Worm (Caenorhabditis elegans) whole organism, late embryonic: Measurements from ENCODE around the gene str-45.

Source experiments
- C38D4.7 ChIP-seq: fragments of 200-800 bp; sonication (Bioruptor generic); optimal IDR thresholded peaks from 2 replicates; lab custom pipeline; 2018; ENCODE audit warnings: mild to moderate bottlenecking, missing genetic modification characterization, moderate library complexity, missing compliant biosample characterization
- T23F11.4 ChIP-seq: fragments of 200-800 bp; sonication (Bioruptor generic); optimal IDR thresholded peaks from 2 replicates; lab custom pipeline; 2018; ENCODE audit warnings: mild to moderate bottlenecking, missing genetic modification characterization, missing compliant biosample characterization
- ahr-1 ChIP-seq: sonication (generic microtip); optimal IDR thresholded peaks from 2 replicates; lab custom pipeline; 2016; ENCODE audit warnings: missing genetic modification characterization, missing compliant biosample characterization
- ama-1 ChIP-seq: fragments of 150-350 bp; optimal IDR thresholded peaks from 2 replicates; lab custom pipeline; 2014
- ceh-24 ChIP-seq: sonication (generic microtip); optimal IDR thresholded peaks from 2 replicates; lab custom pipeline; 2016; ENCODE audit warnings: mild to moderate bottlenecking, missing genetic modification characterization, missing compliant biosample characterization
- ceh-31 ChIP-seq: sonication (generic microtip); optimal IDR thresholded peaks from 2 replicates; lab custom pipeline; 2016; ENCODE audit warnings: missing genetic modification characterization, missing compliant biosample characterization
- ceh-34 ChIP-seq: sonication (generic microtip); optimal IDR thresholded peaks from 2 replicates; lab custom pipeline; 2016; ENCODE audit warnings: mild to moderate bottlenecking, missing genetic modification characterization, missing compliant biosample characterization
- ceh-45 ChIP-seq: fragments of 200-800 bp; sonication (Bioruptor generic); IDR thresholded peaks from 2 replicates; pipeline ENCODE4 v1.3.6; 2022; ENCODE audit warnings: missing genetic modification reagents, missing genetic modification characterization, missing compliant biosample characterization
- ceh-48 ChIP-seq: sonication (generic microtip); optimal IDR thresholded peaks from 2 replicates; lab custom pipeline; 2016; ENCODE audit warnings: missing genetic modification characterization, inconsistent platforms, missing compliant biosample characterization
- ceh-6 ChIP-seq: fragments of 200-800 bp; sonication (Bioruptor generic); optimal IDR thresholded peaks from 2 replicates; lab custom pipeline; 2018; ENCODE audit warnings: mild to moderate bottlenecking, missing genetic modification characterization, missing compliant biosample characterization
- ceh-9 ChIP-seq: sonication (generic microtip); optimal IDR thresholded peaks from 2 replicates; lab custom pipeline; 2016; ENCODE audit warnings: mild to moderate bottlenecking, missing genetic modification characterization, inconsistent platforms, missing compliant biosample characterization
- dmd-4 ChIP-seq: sonication (generic microtip); optimal IDR thresholded peaks from 2 replicates; lab custom pipeline; 2016; ENCODE audit warnings: borderline replicate concordance, missing genetic modification characterization, missing compliant biosample characterization
- dve-1 ChIP-seq: sonication (generic microtip); optimal IDR thresholded peaks from 2 replicates; lab custom pipeline; 2017; ENCODE audit warnings: antibody characterized with exemption, mild to moderate bottlenecking, missing genetic modification characterization, missing compliant biosample characterization
- elt-2 ChIP-seq: sonication (generic microtip); optimal IDR thresholded peaks from 2 replicates; lab custom pipeline; 2016; ENCODE audit warnings: missing genetic modification reagents, missing genetic modification characterization, missing compliant biosample characterization
- elt-4 ChIP-seq: sonication (generic microtip); optimal IDR thresholded peaks from 2 replicates; lab custom pipeline; 2016; ENCODE audit warnings: missing genetic modification characterization, missing compliant biosample characterization
- ets-4 ChIP-seq: sonication (generic microtip); optimal IDR thresholded peaks from 2 replicates; lab custom pipeline; 2016; ENCODE audit warnings: missing genetic modification characterization, missing compliant biosample characterization
- eyg-1 ChIP-seq: sonication (generic microtip); optimal IDR thresholded peaks from 2 replicates; lab custom pipeline; 2016; ENCODE audit warnings: missing genotype, missing genetic modification characterization, missing compliant biosample characterization
- fax-1 ChIP-seq: sonication (generic microtip); optimal IDR thresholded peaks from 2 replicates; lab custom pipeline; 2016; ENCODE audit warnings: missing genotype, missing genetic modification characterization, missing compliant biosample characterization
- fkh-10 ChIP-seq: fragments of 150-350 bp; optimal IDR thresholded peaks from 2 replicates; lab custom pipeline; 2014; ENCODE audit warnings: missing biosample characterization, missing genetic modification reagents, missing genetic modification characterization
- hlh-13 ChIP-seq: fragments of 200-800 bp; sonication (Bioruptor generic); optimal IDR thresholded peaks from 2 replicates; lab custom pipeline; 2018; ENCODE audit warnings: mild to moderate bottlenecking, missing genetic modification characterization, missing compliant biosample characterization
- hlh-15 ChIP-seq: sonication (generic microtip); optimal IDR thresholded peaks from 2 replicates; lab custom pipeline; 2016; ENCODE audit warnings: missing genetic modification characterization, missing compliant biosample characterization
- hlh-6 ChIP-seq: sonication (generic microtip); optimal IDR thresholded peaks from 2 replicates; lab custom pipeline; 2016; ENCODE audit warnings: missing genotype, missing genetic modification characterization, missing compliant biosample characterization
- lim-6 ChIP-seq: sonication (generic microtip); optimal IDR thresholded peaks from 2 replicates; lab custom pipeline; 2016; ENCODE audit warnings: missing genetic modification characterization, missing compliant biosample characterization
- lin-11 ChIP-seq: fragments of 200-800 bp; sonication (Bioruptor generic); optimal IDR thresholded peaks from 2 replicates; lab custom pipeline; 2018; ENCODE audit warnings: mild to moderate bottlenecking, missing genetic modification characterization, missing compliant biosample characterization
- madf-2 ChIP-seq: sonication (generic microtip); optimal IDR thresholded peaks from 2 replicates; lab custom pipeline; 2017; ENCODE audit warnings: missing genetic modification characterization, missing compliant biosample characterization
- nfya-1 ChIP-seq: sonication (generic microtip); optimal IDR thresholded peaks from 2 replicates; lab custom pipeline; 2017; ENCODE audit warnings: missing genetic modification characterization, mild to moderate bottlenecking, missing compliant biosample characterization, antibody characterized with exemption, moderate library complexity
- nhr-11 ChIP-seq: fragments of 150-350 bp; optimal IDR thresholded peaks from 2 replicates; lab custom pipeline; 2014; ENCODE audit warnings: missing biosample characterization, missing genetic modification characterization
- npax-4 ChIP-seq: sonication (generic microtip); optimal IDR thresholded peaks from 2 replicates; lab custom pipeline; 2016; ENCODE audit warnings: missing genetic modification characterization, missing compliant biosample characterization
- pag-3 ChIP-seq: sonication (generic microtip); optimal IDR thresholded peaks from 2 replicates; lab custom pipeline; 2016; ENCODE audit warnings: missing compliant biosample characterization, missing genetic modification characterization, borderline replicate concordance
- pat-9 ChIP-seq: fragments of 200-800 bp; sonication (Bioruptor generic); optimal IDR thresholded peaks from 2 replicates; lab custom pipeline; 2018; ENCODE audit warnings: mild to moderate bottlenecking, missing genetic modification characterization, moderate library complexity, missing compliant biosample characterization
- pax-1 ChIP-seq: fragments of 150-350 bp; optimal IDR thresholded peaks from 2 replicates; lab custom pipeline; 2014; ENCODE audit warnings: missing biosample characterization, missing genetic modification characterization
- pha-2 ChIP-seq: sonication (generic microtip); optimal IDR thresholded peaks from 2 replicates; lab custom pipeline; 2017; ENCODE audit warnings: mild to moderate bottlenecking, missing genetic modification characterization, missing compliant biosample characterization
- pqm-1 ChIP-seq: sonication (generic microtip); optimal IDR thresholded peaks from 2 replicates; lab custom pipeline; 2016; ENCODE audit warnings: missing genetic modification characterization, missing compliant biosample characterization
- pros-1 ChIP-seq: fragments of 150-350 bp; optimal IDR thresholded peaks from 2 replicates; lab custom pipeline; 2014; ENCODE audit warnings: missing biosample characterization, missing genetic modification reagents, missing genetic modification characterization
- ref-2 ChIP-seq: sonication (generic microtip); optimal IDR thresholded peaks from 2 replicates; lab custom pipeline; 2016; ENCODE audit warnings: missing genetic modification characterization, missing compliant biosample characterization
- rnt-1 ChIP-seq: sonication (generic microtip); optimal IDR thresholded peaks from 2 replicates; lab custom pipeline; 2016; ENCODE audit warnings: missing genetic modification characterization, missing compliant biosample characterization
- sox-2 ChIP-seq: fragments of 200-800 bp; sonication (Bioruptor generic); IDR thresholded peaks from 2 replicates; pipeline ENCODE4 v1.3.6; 2022; ENCODE audit warnings: missing genetic modification reagents, missing genetic modification characterization, missing compliant biosample characterization
- sox-4 ChIP-seq: sonication (generic microtip); optimal IDR thresholded peaks from 2 replicates; lab custom pipeline; 2017; ENCODE audit warnings: mild to moderate bottlenecking, missing genetic modification characterization, inconsistent platforms, missing compliant biosample characterization
- tbx-2 ChIP-seq: sonication (generic microtip); optimal IDR thresholded peaks from 2 replicates; lab custom pipeline; 2016; ENCODE audit warnings: missing genetic modification characterization, missing compliant biosample characterization
- tbx-7 ChIP-seq: sonication (generic microtip); optimal IDR thresholded peaks from 2 replicates; lab custom pipeline; 2016; ENCODE audit warnings: missing genotype, missing genetic modification characterization, missing compliant biosample characterization
- ttx-3 ChIP-seq: sonication (generic microtip); optimal IDR thresholded peaks from 2 replicates; lab custom pipeline; 2016; ENCODE audit warnings: missing genetic modification reagents, missing genetic modification characterization, missing compliant biosample characterization
- unc-3 ChIP-seq, 2 experiments: fragments of 200-800 bp in 1 of 2; sonication (Bioruptor generic) in 1 of 2; sonication (generic microtip) in 1 of 2; conservative IDR thresholded peaks in 1 of 2; optimal IDR thresholded peaks in 1 of 2; 2 replicates each; pipeline versions ENCODE4 v1.3.6 to Lab custom; 2016 to 2022; ENCODE audit warnings: missing compliant biosample characterization in 2 of 2, missing genetic modification characterization in 2 of 2, missing genetic modification reagents in 1 of 2
- unc-42 ChIP-seq: sonication (generic microtip); optimal IDR thresholded peaks from 2 replicates; lab custom pipeline; 2016; ENCODE audit warnings: missing genotype, missing genetic modification characterization, missing compliant biosample characterization
- unc-86 ChIP-seq: sonication (generic microtip); optimal IDR thresholded peaks from 2 replicates; lab custom pipeline; 2016; ENCODE audit warnings: missing genetic modification characterization, missing compliant biosample characterization
- zip-5 ChIP-seq: sonication (generic microtip); optimal IDR thresholded peaks from 2 replicates; lab custom pipeline; 2016; ENCODE audit warnings: missing genetic modification characterization, missing compliant biosample characterization

str-45 gene

ce11 chrV:15152010-15152409, 6.8 kb upstream of the str-45 start:
- TF ChIP-seq pax-1 (tag; lab: Kevin White, UChicago) = no peak
- TF ChIP-seq elt-2 (tag; lab: Kevin White, UChicago) = no peak
- no peak for TF ChIP-seq ttx-3 (tag; lab: Kevin White, UChicago)
- TF ChIP-seq ceh-31 (tag; lab: Kevin White, UChicago) = no peak
- no peak for TF ChIP-seq pqm-1 (tag; lab: Kevin White, UChicago)
- TF ChIP-seq dve-1 (tag; lab: Kevin White, UChicago) = no peak
- no peak for TF ChIP-seq C38D4.7 (GFP tag; lab: Kevin White, UChicago)
- no peak for TF ChIP-seq fax-1 (tag; lab: Kevin White, UChicago)
- no peak for TF ChIP-seq ceh-34 (tag; lab: Kevin White, UChicago)
- no peak for TF ChIP-seq pag-3

ce11 chrV:15153277-15153676, 5.5 kb upstream of the str-45 start, which contains the start of gene srh-55:
Gene srh-55 (plus strand): TSS chrV:15153577.
- no peak for TF ChIP-seq lim-6 (tag; lab: Kevin White, UChicago)
- no peak for TF ChIP-seq pat-9 (tag; lab: Kevin White, UChicago)
- TF ChIP-seq tbx-2 (tag; lab: Kevin White, UChicago) = no peak
- no peak for TF ChIP-seq unc-3 (GFP tag; conservative IDR thresholded peaks at IDR 0.05; lab: Robert Waterston, UW)
- TF ChIP-seq unc-3 (tag; optimal IDR thresholded peaks at IDR 0.05; lab: Kevin White, UChicago) = no peak
- no peak for TF ChIP-seq ref-2
- no peak for TF ChIP-seq nhr-11 (tag; lab: Kevin White, UChicago)
- TF ChIP-seq T23F11.4 (GFP tag; lab: Kevin White, UChicago) = no peak
- no peak for TF ChIP-seq dmd-4 (tag; lab: Kevin White, UChicago)
- no peak for TF ChIP-seq zip-5 (tag; lab: Kevin White, UChicago)
- no peak for TF ChIP-seq madf-2
- TF ChIP-seq pqm-1 (tag; lab: Kevin White, UChicago) = no peak
- no peak for TF ChIP-seq hlh-6 (tag; lab: Kevin White, UChicago)

ce11 chrV:15156504-15156903, 2.3 kb upstream of the str-45 start:
- TF ChIP-seq tbx-7 (no peak), eyg-1 (tag; lab: Kevin White, UChicago) (no peak), C38D4.7 (GFP tag; lab: Kevin White, UChicago) (no peak), ceh-24 (tag; lab: Kevin White, UChicago) (no peak), nfya-1 (tag; lab: Kevin White, UChicago) (no peak), ceh-31 (tag; lab: Kevin White, UChicago) (no peak), rnt-1 (tag; lab: Kevin White, UChicago) (no peak), sox-4 (tag; lab: Kevin White, UChicago) (no peak), ceh-9 (tag; lab: Kevin White, UChicago) (no peak), elt-2 (tag; lab: Kevin White, UChicago) (no peak), unc-42 (tag; lab: Kevin White, UChicago) (no peak), lin-11 (tag; lab: Kevin White, UChicago) (no peak), ceh-6 (GFP tag; lab: Kevin White, UChicago) (no peak), sox-2 (GFP tag; lab: Robert Waterston, UW) (no peak), ceh-48 (tag; lab: Kevin White, UChicago) (no peak)
- TF ChIP-seq, all 69 proteins: peak for 0

ce11 chrV:15162697-15163096, 3.9 kb downstream of the str-45 start, which contains the start of gene srz-11:
Gene srz-11 (plus strand): TSS chrV:15163082.
- TF ChIP-seq tbx-2 (tag; lab: Kevin White, UChicago) (no peak), unc-86 (tag; lab: Kevin White, UChicago) (no peak), madf-2 (no peak), hlh-15 (no peak), ttx-3 (tag; lab: Kevin White, UChicago) (no peak), pha-2 (tag; lab: Kevin White, UChicago) (no peak), hlh-13 (no peak), sox-4 (tag; lab: Kevin White, UChicago) (no peak), pros-1 (tag; lab: Kevin White, UChicago) (no peak), ama-1 (no peak), npax-4 (no peak), ahr-1 (no peak), ets-4 (no peak), ceh-45 (GFP tag; lab: Robert Waterston, UW) (no peak), elt-2 (tag; lab: Kevin White, UChicago) (no peak), ceh-9 (tag; lab: Kevin White, UChicago) (no peak), hlh-6 (tag; lab: Kevin White, UChicago) (no peak), fkh-10 (no peak), elt-4 (no peak), tbx-7 (no peak)
